Fruit fly (Drosophila melanogaster): ENCODE data around the gene CG13295.
A peak's percentile ranks its signal among the peaks of the same experiment; 100 is the strongest.

Gene CG13295

dm6 chr3L:6094697-6095096 lies 19.7 kb upstream of the CG13295 start, which contains the start of the genes CG10467 and loj (continued):
- TF ChIP-seq oc (tag; optimal IDR thresholded peaks at IDR 0.05) (peak; percentile 94), Nf-YB (GFP tag; optimal IDR thresholded peaks at IDR 0.05) (peak; percentile 82), ase (GFP tag; IDR thresholded peaks at IDR 0.05) (peak; percentile 96), vvl (GFP tag; IDR thresholded peaks at IDR 0.05) (peak; percentile 97), tna (GFP tag; IDR thresholded peaks at IDR 0.05; ENCODE audit: partially characterized antibody) (no peak), CG34422 (GFP tag; IDR thresholded peaks at IDR 0.05) (peak; percentile 98), CG2889 (GFP tag; IDR thresholded peaks at IDR 0.05) (peak; percentile 96), pzg (GFP tag; optimal IDR thresholded peaks at IDR 0.05) (peak; percentile 63), CG13775 (GFP tag; optimal IDR thresholded peaks at IDR 0.05) (peak; percentile 96), CG17612 (GFP tag; IDR thresholded peaks at IDR 0.05) (peak; percentile 91), mam (GFP tag; optimal IDR thresholded peaks at IDR 0.05) (peak; percentile 93), CG34376 (GFP tag; optimal IDR thresholded peaks at IDR 0.05) (peak; percentile 75), so (GFP tag; IDR thresholded peaks at IDR 0.05) (peak; percentile 88), Sox100B (GFP tag; optimal IDR thresholded peaks at IDR 0.05) (peak; percentile 88), chif (GFP tag; optimal IDR thresholded peaks at IDR 0.05) (peak; percentile 78 to 88), CG10654 (GFP tag; optimal IDR thresholded peaks at IDR 0.05) (peak; percentile 96), slbo (GFP tag; IDR thresholded peaks at IDR 0.05) (peak; percentile 99), Hand (GFP tag; optimal IDR thresholded peaks at IDR 0.05) (peak; percentile 61), CG6765 (GFP tag; optimal IDR thresholded peaks at IDR 0.05) (peak; percentile 74), CG6654 (GFP tag; optimal IDR thresholded peaks at IDR 0.05) (peak; percentile 83), Antp (GFP tag; optimal IDR thresholded peaks at IDR 0.05) (peak; percentile 73), Sry-δ (GFP tag; optimal IDR thresholded peaks at IDR 0.05) (peak; percentile 91), CG17186 (GFP tag; optimal IDR thresholded peaks at IDR 0.05) (peak; percentile 48), CG3407 (GFP tag; optimal IDR thresholded peaks at IDR 0.05) (peak; percentile 84), Lhr (GFP tag; optimal IDR thresholded peaks at IDR 0.05) (peak; percentile 90), jumu (GFP tag; optimal IDR thresholded peaks at IDR 0.05) (peak; percentile 66), D19A (tag; optimal IDR thresholded peaks at IDR 0.05) (peak; percentile 87), CG6689 (GFP tag; IDR thresholded peaks at IDR 0.05) (peak; percentile 96), lbe (GFP tag; optimal IDR thresholded peaks at IDR 0.05) (peak; percentile 75), trem (tag; optimal IDR thresholded peaks at IDR 0.05) (peak; percentile 95), al (GFP tag; IDR thresholded peaks at IDR 0.05) (peak; percentile 98), pfk (GFP tag; optimal IDR thresholded peaks at IDR 0.05) (peak; percentile 8), klu (GFP tag; IDR thresholded peaks at IDR 0.05) (peak; percentile 97), tin (GFP tag; optimal IDR thresholded peaks at IDR 0.05) (peak; percentile 97), row (GFP tag; IDR thresholded peaks at IDR 0.05) (peak; percentile 98), CG12071 (GFP tag; optimal IDR thresholded peaks at IDR 0.05) (peak; percentile 43), emc (GFP tag; optimal IDR thresholded peaks at IDR 0.05) (peak; percentile 72), lola (GFP tag; optimal IDR thresholded peaks at IDR 0.05) (peak in 1 of 3 experiments; percentile 97), CG5953 (GFP tag; IDR thresholded peaks at IDR 0.05) (peak; percentile 86; the same call in 1 of the 2 replicates), dpn (GFP tag; optimal IDR thresholded peaks at IDR 0.05) (peak; percentile 80 to 98), aop (GFP tag; IDR thresholded peaks at IDR 0.05) (peak; percentile 77; the same call in 1 of the 2 replicates), MESR4 (GFP tag; optimal IDR thresholded peaks at IDR 0.05) (no peak), p53 (GFP tag; optimal IDR thresholded peaks at IDR 0.05) (no peak), ATbp (GFP tag; optimal IDR thresholded peaks at IDR 0.05) (peak; percentile 85), ttk (GFP tag; IDR thresholded peaks at IDR 0.05) (peak; percentile 98), Drgx (GFP tag; IDR thresholded peaks at IDR 0.05) (peak; percentile 81), CG8478 (optimal IDR thresholded peaks at IDR 0.05) (no peak), Oaz (GFP tag; IDR thresholded peaks at IDR 0.05) (peak; percentile 91), jigr1 (GFP tag; IDR thresholded peaks at IDR 0.05) (peak; percentile 92), sima (GFP tag; optimal IDR thresholded peaks at IDR 0.05) (no peak), CG15514 (GFP tag; optimal IDR thresholded peaks at IDR 0.05) (peak; percentile 84)
